Fruit fly (Drosophila melanogaster) whole organism, embryonic: ENCODE data around the gene Cpr67Fb.

Experiments used
- Adf1 ChIP-seq: fragments of 200-800 bp; sonication (Bioruptor generic); IDR thresholded peaks from 2 replicates; pipeline ENCODE4 v1.3.6; 2022; ENCODE audit warnings: missing biosample characterization, missing genetic modification characterization
- Antp ChIP-seq: fragments of 200-800 bp; sonication (Bioruptor generic); optimal IDR thresholded peaks from 3 replicates; lab custom pipeline; 2016; ENCODE audit warnings: missing biosample characterization, missing genetic modification characterization
- Blimp-1 ChIP-seq: fragments of 200-800 bp; sonication (Bioruptor generic); optimal IDR thresholded peaks from 3 replicates; lab custom pipeline; 2018; ENCODE audit warnings: missing biosample characterization, missing genetic modification characterization, mild to moderate bottlenecking, moderate library complexity, missing genetic modification reagents
- CG10654 ChIP-seq: fragments of 200-800 bp; sonication (Bioruptor generic); optimal IDR thresholded peaks from 2 replicates; lab custom pipeline; 2016; ENCODE audit warnings: missing biosample characterization, missing genetic modification characterization
- CG10979 ChIP-seq: fragments of 200-800 bp; sonication (Bioruptor generic); optimal IDR thresholded peaks from 2 replicates; lab custom pipeline; 2018; ENCODE audit warnings: missing biosample characterization, mild to moderate bottlenecking, missing genetic modification characterization, moderate library complexity
- CG11398 ChIP-seq: fragments of 200-800 bp; sonication (Bioruptor generic); optimal IDR thresholded peaks from 2 replicates; lab custom pipeline; 2016; ENCODE audit warnings: missing biosample characterization, missing genetic modification characterization
- CG12299 ChIP-seq: fragments of 200-800 bp; sonication (Bioruptor generic); optimal IDR thresholded peaks from 2 replicates; lab custom pipeline; 2018; ENCODE audit warnings: missing biosample characterization, mild to moderate bottlenecking, missing genetic modification characterization
- CG12942 ChIP-seq: fragments of 200-800 bp; sonication (Bioruptor generic); optimal IDR thresholded peaks from 3 replicates; lab custom pipeline; 2016; ENCODE audit warnings: missing biosample characterization, missing genetic modification characterization
- CG13287 ChIP-seq: fragments of 200-800 bp; sonication (Bioruptor generic); IDR thresholded peaks from 2 replicates; pipeline ENCODE4 v1.3.6; 2022; ENCODE audit warnings: missing biosample characterization, missing genetic modification characterization; ENCODE audit not compliant: partially characterized antibody
- CG15479 ChIP-seq: fragments of 200-800 bp; sonication (Bioruptor generic); optimal IDR thresholded peaks from 3 replicates; lab custom pipeline; 2019; ENCODE audit warnings: missing biosample characterization, mild to moderate bottlenecking, missing genetic modification characterization, moderate library complexity
- CG15601 ChIP-seq: fragments of 200-800 bp; sonication (Bioruptor generic); optimal IDR thresholded peaks from 3 replicates; lab custom pipeline; 2019; ENCODE audit warnings: missing biosample characterization, mild to moderate bottlenecking, missing genetic modification characterization, moderate library complexity
- CG1647 ChIP-seq: fragments of 200-800 bp; sonication (Bioruptor generic); optimal IDR thresholded peaks from 3 replicates; lab custom pipeline; 2016; ENCODE audit warnings: missing biosample characterization, missing genetic modification characterization
- CG17568 ChIP-seq: fragments of 200-800 bp; sonication (Bioruptor generic); optimal IDR thresholded peaks from 2 replicates; lab custom pipeline; 2018; ENCODE audit warnings: missing biosample characterization, mild to moderate bottlenecking, missing genetic modification characterization, moderate library complexity
- CG2202 ChIP-seq: fragments of 200-800 bp; sonication (Bioruptor generic); optimal IDR thresholded peaks from 2 replicates; lab custom pipeline; 2018; ENCODE audit warnings: missing biosample characterization, mild to moderate bottlenecking, missing genetic modification characterization
- CG33213 ChIP-seq: fragments of 200-800 bp; sonication (Bioruptor generic); optimal IDR thresholded peaks from 3 replicates; lab custom pipeline; 2016; ENCODE audit warnings: missing biosample characterization, missing genetic modification characterization
- CG4360 ChIP-seq: fragments of 200-800 bp; sonication (Bioruptor generic); IDR thresholded peaks from 2 replicates; pipeline ENCODE4 v1.3.6; 2022; ENCODE audit warnings: missing biosample characterization, missing genetic modification characterization
- CG4730 ChIP-seq: fragments of 200-800 bp; sonication (Bioruptor generic); IDR thresholded peaks from 2 replicates; pipeline ENCODE4 v1.3.6; 2022; ENCODE audit warnings: missing biosample characterization, missing genetic modification characterization
- CG5245 ChIP-seq: fragments of 200-800 bp; sonication (Bioruptor generic); optimal IDR thresholded peaks from 3 replicates; lab custom pipeline; 2016; ENCODE audit warnings: missing biosample characterization, missing genetic modification characterization
- CG7786 ChIP-seq: fragments of 200-800 bp; sonication (Bioruptor generic); optimal IDR thresholded peaks from 2 replicates; lab custom pipeline; 2016; ENCODE audit warnings: missing biosample characterization, missing genetic modification characterization
- CG8089 ChIP-seq: fragments of 200-800 bp; sonication (Bioruptor generic); optimal IDR thresholded peaks from 3 replicates; lab custom pipeline; 2016; ENCODE audit warnings: missing biosample characterization, missing genetic modification characterization
- CG8478 ChIP-seq: fragments of >200 bp; optimal IDR thresholded peaks from 2 replicates; lab custom pipeline; 2018
- CG8924 ChIP-seq: fragments of 200-800 bp; optimal IDR thresholded peaks from 3 replicates; lab custom pipeline; 2019; ENCODE audit warnings: missing biosample characterization, mild to moderate bottlenecking, missing genetic modification characterization, moderate library complexity
- Ets97D ChIP-seq: fragments of 200-800 bp; sonication (Bioruptor generic); optimal IDR thresholded peaks from 3 replicates; lab custom pipeline; 2016; ENCODE audit warnings: missing biosample characterization, missing genetic modification characterization
- HLHmδ ChIP-seq: fragments of 200-800 bp; sonication (Bioruptor generic); optimal IDR thresholded peaks from 2 replicates; lab custom pipeline; 2018; ENCODE audit warnings: missing biosample characterization, mild to moderate bottlenecking, missing genetic modification characterization, moderate library complexity
- HmgD ChIP-seq: fragments of 200-800 bp; sonication (Bioruptor generic); optimal IDR thresholded peaks from 3 replicates; lab custom pipeline; 2016; ENCODE audit warnings: missing biosample characterization, missing genetic modification characterization
- Lhr ChIP-seq: fragments of 200-800 bp; sonication (Bioruptor generic); optimal IDR thresholded peaks from 3 replicates; lab custom pipeline; 2017; ENCODE audit warnings: mild to moderate bottlenecking, missing biosample characterization, missing genetic modification reagents, missing genetic modification characterization
- Lpt ChIP-seq: fragments of >200 bp; optimal IDR thresholded peaks from 2 replicates; lab custom pipeline; 2018; ENCODE audit warnings: missing biosample characterization, missing genetic modification characterization
- Mrtf ChIP-seq: fragments of 200-800 bp; sonication (Bioruptor generic); IDR thresholded peaks from 3 replicates; pipeline ENCODE4 v1.3.6; 2022; ENCODE audit warnings: missing biosample characterization, missing genetic modification characterization
- Myb ChIP-seq: fragments of 200-800 bp; sonication (Bioruptor generic); optimal IDR thresholded peaks from 2 replicates; lab custom pipeline; 2016; ENCODE audit warnings: missing biosample characterization, missing genetic modification characterization
- Nf-YB ChIP-seq: fragments of 200-800 bp; sonication (Bioruptor generic); optimal IDR thresholded peaks from 3 replicates; lab custom pipeline; 2019; ENCODE audit warnings: missing biosample characterization, mild to moderate bottlenecking, missing genetic modification characterization, moderate library complexity
- Opbp ChIP-seq: fragments of 200-800 bp; sonication (Bioruptor generic); IDR thresholded peaks from 3 replicates; pipeline ENCODE4 v1.3.6; 2022; ENCODE audit warnings: missing biosample characterization, missing genetic modification characterization; ENCODE audit not compliant: partially characterized antibody
- Scr ChIP-seq: fragments of 200-800 bp; sonication (Bioruptor generic); IDR thresholded peaks from 2 replicates; pipeline ENCODE4 v1.3.6; 2022; ENCODE audit warnings: missing biosample characterization, missing genetic modification characterization; ENCODE audit not compliant: partially characterized antibody
- Ssrp ChIP-seq: fragments of 200-800 bp; sonication (Bioruptor generic); optimal IDR thresholded peaks from 2 replicates; lab custom pipeline; 2018; ENCODE audit warnings: missing biosample characterization, mild to moderate bottlenecking, missing genetic modification characterization, moderate library complexity
- Usf ChIP-seq: fragments of 200-800 bp; sonication (Bioruptor generic); optimal IDR thresholded peaks from 2 replicates; lab custom pipeline; 2017; ENCODE audit warnings: missing genotype, missing biosample characterization, missing genetic modification characterization
- ato ChIP-seq: fragments of 200-800 bp; sonication (Bioruptor generic); IDR thresholded peaks from 2 replicates; pipeline ENCODE4 v1.3.6; 2022; ENCODE audit warnings: missing biosample characterization, missing genetic modification characterization; ENCODE audit not compliant: partially characterized antibody
- caup ChIP-seq: fragments of 200-800 bp; sonication (Bioruptor generic); optimal IDR thresholded peaks from 3 replicates; lab custom pipeline; 2017; ENCODE audit warnings: missing biosample characterization, mild to moderate bottlenecking, missing genetic modification characterization, moderate library complexity; ENCODE audit not compliant: severe bottlenecking
- ci ChIP-seq: fragments of 200-800 bp; sonication (Bioruptor generic); IDR thresholded peaks from 3 replicates; pipeline ENCODE4 v1.3.6; 2022; ENCODE audit warnings: missing biosample characterization, missing genetic modification characterization
- dan ChIP-seq: fragments of 200-800 bp; sonication (Bioruptor generic); IDR thresholded peaks from 2 replicates; pipeline ENCODE4 v1.3.6; 2022; ENCODE audit warnings: missing biosample characterization, missing genetic modification characterization
- dysf ChIP-seq: fragments of 200-800 bp; sonication (Bioruptor generic); IDR thresholded peaks from 3 replicates; pipeline ENCODE4 v1.3.6; 2022; ENCODE audit warnings: missing biosample characterization, missing genetic modification characterization
- gcm2 ChIP-seq: fragments of 200-800 bp; sonication (Bioruptor generic); optimal IDR thresholded peaks from 2 replicates; lab custom pipeline; 2016; ENCODE audit warnings: missing biosample characterization, missing genetic modification characterization
- grn ChIP-seq: fragments of 200-800 bp; sonication (Bioruptor generic); optimal IDR thresholded peaks from 3 replicates; lab custom pipeline; 2017; ENCODE audit warnings: missing biosample characterization, missing genetic modification characterization
- nom ChIP-seq: fragments of 200-800 bp; sonication (Bioruptor generic); optimal IDR thresholded peaks from 2 replicates; lab custom pipeline; 2017; ENCODE audit warnings: missing biosample characterization, missing genetic modification characterization, mild to moderate bottlenecking, moderate library complexity, missing genetic modification reagents
- ranshi ChIP-seq: fragments of 200-800 bp; sonication (Bioruptor generic); IDR thresholded peaks from 2 replicates; pipeline ENCODE4 v1.3.6; 2022; ENCODE audit warnings: missing biosample characterization, missing genetic modification characterization
- repo ChIP-seq: fragments of 200-800 bp; sonication (Bioruptor generic); optimal IDR thresholded peaks from 2 replicates; lab custom pipeline; 2016; ENCODE audit warnings: missing biosample characterization, missing genetic modification characterization
- run ChIP-seq: fragments of 200-800 bp; sonication (Bioruptor generic); optimal IDR thresholded peaks from 3 replicates; lab custom pipeline; 2018; ENCODE audit warnings: missing biosample characterization, mild to moderate bottlenecking, missing genetic modification characterization
- sim ChIP-seq: fragments of 200-800 bp; sonication (Bioruptor generic); IDR thresholded peaks from 2 replicates; pipeline ENCODE4 v1.3.6; 2022; ENCODE audit warnings: missing biosample characterization, missing genetic modification characterization
- sob ChIP-seq: fragments of 200-800 bp; sonication (Bioruptor generic); IDR thresholded peaks from 2 replicates; pipeline ENCODE4 v1.3.6; 2022; ENCODE audit warnings: missing biosample characterization, missing genetic modification characterization
- twi ChIP-seq: fragments of 200-800 bp; optimal IDR thresholded peaks from 2 replicates; lab custom pipeline; 2019; ENCODE audit warnings: missing biosample characterization, mild to moderate bottlenecking, missing genetic modification characterization, moderate library complexity
- unpg ChIP-seq: fragments of 200-800 bp; sonication (Bioruptor generic); optimal IDR thresholded peaks from 3 replicates; lab custom pipeline; 2018; ENCODE audit warnings: missing biosample characterization, mild to moderate bottlenecking, missing genetic modification characterization, moderate library complexity
- z ChIP-seq: fragments of 200-800 bp; sonication (Bioruptor generic); IDR thresholded peaks from 3 replicates; pipeline ENCODE4 v1.3.6; 2022; ENCODE audit warnings: missing biosample characterization, missing genetic modification characterization
- zen ChIP-seq: fragments of 200-800 bp; sonication (Bioruptor generic); optimal IDR thresholded peaks from 3 replicates; lab custom pipeline; 2018; ENCODE audit warnings: missing biosample characterization, mild to moderate bottlenecking, missing genetic modification characterization, moderate library complexity

The Cpr67Fb gene

DNA sequence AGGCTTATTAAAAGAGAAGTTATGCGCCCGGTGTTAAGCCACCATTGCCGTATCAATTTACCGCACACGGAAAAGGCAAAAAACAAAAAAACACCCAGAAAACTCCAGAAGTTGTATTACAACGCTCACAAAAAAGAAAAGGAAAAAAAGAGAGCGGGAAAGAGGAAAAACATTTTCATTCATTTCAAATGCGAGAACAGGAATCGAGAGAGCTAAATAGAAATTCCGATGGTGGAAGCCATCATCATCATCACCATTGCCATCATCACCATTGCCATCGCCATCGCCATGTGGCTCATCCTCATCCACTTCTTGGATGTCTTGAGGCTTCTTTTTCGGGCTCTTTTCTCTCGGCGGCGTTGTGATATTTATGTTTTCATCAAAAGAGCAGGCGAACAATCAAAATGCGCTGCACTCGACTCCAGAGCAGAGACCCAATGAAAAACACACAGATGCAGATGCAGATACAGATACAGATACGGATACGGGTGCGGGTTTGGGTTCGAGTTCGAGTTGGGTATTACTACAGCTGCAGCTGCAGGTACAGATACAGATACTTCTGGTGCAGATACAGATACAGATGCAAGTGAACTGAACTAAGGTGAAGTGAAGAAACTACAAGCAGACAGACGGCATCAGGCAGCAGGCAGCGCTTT, 42.7 kb upstream of the Cpr67Fb start (continued):
- TF ChIP-seq Scr (GFP tag; lab: Robert Waterston, UW) (no peak), CG13287 (no peak), run (tag; lab: Kevin White, UChicago) (no peak), Adf1 (no peak), Lhr (GFP tag; lab: Kevin White, UChicago) (no peak), sim (GFP tag; lab: Robert Waterston, UW) (no peak), nom (peak; percentile 35), CG33213 (GFP tag; lab: Kevin White, UChicago) (no peak), CG4730 (GFP tag; lab: Robert Waterston, UW) (no peak), z (peak; percentile 87), CG15479 (GFP tag; lab: Kevin White, UChicago) (peak; percentile 75), HmgD (GFP tag; lab: Kevin White, UChicago) (no peak), CG5245 (no peak), dan (GFP tag; lab: Robert Waterston, UW) (no peak), unpg (no peak), CG17568 (GFP tag; lab: Kevin White, UChicago) (no peak), zen (tag; lab: Kevin White, UChicago) (no peak), CG8924 (tag; lab: Kevin White, UChicago) (peak; percentile 11), ato (no peak), gcm2 (GFP tag; lab: Kevin White, UChicago) (no peak), Mrtf (GFP tag; lab: Robert Waterston, UW) (no peak), Myb (GFP tag; lab: Kevin White, UChicago) (no peak), Usf (GFP tag; lab: Kevin White, UChicago) (no peak), ci (GFP tag; lab: Robert Waterston, UW) (no peak), CG10654 (GFP tag; lab: Kevin White, UChicago) (no peak), caup (no peak), CG12299 (tag; lab: Kevin White, UChicago) (no peak), CG7786 (GFP tag; lab: Kevin White, UChicago) (no peak), ranshi (GFP tag; lab: Robert Waterston, UW) (no peak), Lpt (peak; percentile 2), Nf-YB (GFP tag; lab: Kevin White, UChicago) (peak; percentile 39), Ets97D (no peak), sob (GFP tag; lab: Robert Waterston, UW) (no peak), CG2202 (tag; lab: Kevin White, UChicago) (no peak), CG8089 (GFP tag; lab: Kevin White, UChicago) (no peak), Antp (GFP tag; lab: Kevin White, UChicago) (no peak), CG10979 (tag; lab: Kevin White, UChicago) (no peak), Blimp-1 (no peak), dysf (GFP tag; lab: Robert Waterston, UW) (no peak), HLHmδ (GFP tag; lab: Kevin White, UChicago) (no peak), Opbp (GFP tag; lab: Robert Waterston, UW) (no peak), CG8478 (lab: Kevin White, UChicago) (no peak), CG11398 (GFP tag; lab: Kevin White, UChicago) (no peak), CG1647 (GFP tag; lab: Kevin White, UChicago) (no peak), CG15601 (tag; lab: Kevin White, UChicago) (peak; percentile 5), CG12942 (GFP tag; lab: Kevin White, UChicago) (no peak), twi (tag; lab: Kevin White, UChicago) (peak; percentile 77), Ssrp (tag; lab: Kevin White, UChicago) (no peak), CG4360 (GFP tag; lab: Robert Waterston, UW) (peak; percentile 37; the same call in 1 of the 2 replicates), repo (no peak), grn (GFP tag; lab: Kevin White, UChicago) (peak; percentile 99)
